Worm (Caenorhabditis elegans): ENCODE results near the gene tost-1.

ce11 chrIII:4866762-4867161 lies 11.3 kb downstream of the tost-1 start, which contains the start of gene C35D10.17:
- TF ChIP-seq ama-1 (optimal IDR thresholded peaks at IDR 0.05) (no peak), ceh-19 (GFP tag; optimal IDR thresholded peaks at IDR 0.05) (no peak), lim-6 (tag; optimal IDR thresholded peaks at IDR 0.05) (no peak), ceh-48 (tag; optimal IDR thresholded peaks at IDR 0.05) (no peak), fkh-10 (GFP tag; optimal IDR thresholded peaks at IDR 0.05) (no peak), pha-4 (tag; optimal IDR thresholded peaks at IDR 0.05) (no peak), Y22D7AL.16 (tag; optimal IDR thresholded peaks at IDR 0.05) (no peak), K09A11.1 (tag; optimal IDR thresholded peaks at IDR 0.05; ENCODE audit: insufficient read depth) (no peak), F13H6.1 (tag; optimal IDR thresholded peaks at IDR 0.05) (no peak), fkh-6 (tag; optimal IDR thresholded peaks at IDR 0.05) (no peak), C38D4.7 (GFP tag; optimal IDR thresholded peaks at IDR 0.05) (no peak), rnt-1 (tag; optimal IDR thresholded peaks at IDR 0.05) (no peak), pat-9 (tag; optimal IDR thresholded peaks at IDR 0.05) (no peak), dve-1 (tag; optimal IDR thresholded peaks at IDR 0.05) (no peak)

All from whole organism, late embryonic.